Worm (Caenorhabditis elegans) whole organism, mixed stage, embryonic: ENCODE data around the gene T14G8.3.

Experiments used
- M03D4.4 ChIP-seq: sonication (generic microtip); optimal IDR thresholded peaks from 2 replicates; lab custom pipeline; 2017; ENCODE audit warnings: mild to moderate bottlenecking, missing genetic modification characterization, missing compliant biosample characterization
- bed-3 ChIP-seq: fragments of 200-800 bp; sonication (Bioruptor generic); optimal IDR thresholded peaks from 3 replicates; lab custom pipeline; 2018; ENCODE audit warnings: mild to moderate bottlenecking, missing genetic modification characterization, moderate library complexity, missing compliant biosample characterization
- blmp-1 ChIP-seq: fragments of 150-350 bp; optimal IDR thresholded peaks from 2 replicates; lab custom pipeline; 2014; ENCODE audit warnings: missing biosample characterization, missing genetic modification characterization
- ceh-39 ChIP-seq: fragments of 150-350 bp; optimal IDR thresholded peaks from 2 replicates; lab custom pipeline; 2014; ENCODE audit warnings: missing biosample characterization, missing genetic modification characterization
- ceh-43 ChIP-seq: fragments of 200-800 bp; sonication (Bioruptor generic); optimal IDR thresholded peaks from 2 replicates; lab custom pipeline; 2018; ENCODE audit warnings: mild to moderate bottlenecking, missing genetic modification characterization, moderate library complexity, missing compliant biosample characterization
- ceh-83 ChIP-seq: fragments of 200-800 bp; sonication (Bioruptor generic); optimal IDR thresholded peaks from 2 replicates; lab custom pipeline; 2018; ENCODE audit warnings: mild to moderate bottlenecking, missing genetic modification characterization, missing compliant biosample characterization
- ces-1 ChIP-seq: fragments of 150-350 bp; optimal IDR thresholded peaks from 2 replicates; lab custom pipeline; 2014; ENCODE audit warnings: missing biosample characterization, missing genetic modification reagents, missing genetic modification characterization
- cnd-1 ChIP-seq: fragments of 200-800 bp; sonication (Bioruptor generic); optimal IDR thresholded peaks from 2 replicates; lab custom pipeline; 2018; ENCODE audit warnings: mild to moderate bottlenecking, missing genetic modification characterization, missing compliant biosample characterization
- drap-1 ChIP-seq: fragments of 200-800 bp; sonication (Bioruptor generic); optimal IDR thresholded peaks from 3 replicates; lab custom pipeline; 2018; ENCODE audit warnings: mild to moderate bottlenecking, missing genetic modification characterization, missing compliant biosample characterization
- elt-1 ChIP-seq: sonication (generic microtip); optimal IDR thresholded peaks from 2 replicates; lab custom pipeline; 2017; ENCODE audit warnings: missing genetic modification characterization, mild to moderate bottlenecking, missing compliant biosample characterization, antibody characterized with exemption, moderate library complexity, borderline replicate concordance; ENCODE audit not compliant: insufficient read depth
- elt-3 ChIP-seq: fragments of 150-350 bp; optimal IDR thresholded peaks from 2 replicates; lab custom pipeline; 2014; ENCODE audit warnings: missing biosample characterization, missing genetic modification characterization
- flh-1 ChIP-seq: fragments of 200-800 bp; sonication (Bioruptor generic); optimal IDR thresholded peaks from 2 replicates; lab custom pipeline; 2018; ENCODE audit warnings: mild to moderate bottlenecking, missing genetic modification characterization, moderate library complexity, missing compliant biosample characterization
- ham-2 ChIP-seq: fragments of 200-800 bp; sonication (Bioruptor generic); optimal IDR thresholded peaks from 2 replicates; lab custom pipeline; 2018; ENCODE audit warnings: mild to moderate bottlenecking, missing genetic modification characterization, missing compliant biosample characterization
- hlh-1 ChIP-seq: fragments of 150-350 bp; optimal IDR thresholded peaks from 2 replicates; lab custom pipeline; 2014; ENCODE audit warnings: missing biosample characterization, missing genetic modification reagents, missing genetic modification characterization
- lin-13 ChIP-seq: fragments of 150-350 bp; optimal IDR thresholded peaks from 2 replicates; lab custom pipeline; 2014; ENCODE audit warnings: missing biosample characterization, missing genetic modification characterization
- lin-32 ChIP-seq: fragments of 200-800 bp; sonication (Bioruptor generic); optimal IDR thresholded peaks from 2 replicates; lab custom pipeline; 2018; ENCODE audit warnings: mild to moderate bottlenecking, missing genetic modification characterization, missing compliant biosample characterization
- lsy-2 ChIP-seq: fragments of 150-350 bp; optimal IDR thresholded peaks from 2 replicates; lab custom pipeline; 2014; ENCODE audit warnings: missing biosample characterization, missing genetic modification characterization
- mab-5 ChIP-seq: fragments of 150-350 bp; optimal IDR thresholded peaks from 2 replicates; lab custom pipeline; 2014; ENCODE audit warnings: missing biosample characterization, missing genetic modification characterization
- mep-1 ChIP-seq: fragments of 150-350 bp; optimal IDR thresholded peaks from 2 replicates; lab custom pipeline; 2017; ENCODE audit warnings: missing biosample characterization, missing genetic modification reagents, missing genetic modification characterization, inconsistent platforms
- mls-2 ChIP-seq: sonication (generic microtip); optimal IDR thresholded peaks from 2 replicates; lab custom pipeline; 2016; ENCODE audit warnings: mild to moderate bottlenecking, missing genetic modification characterization, moderate library complexity, missing compliant biosample characterization
- nhr-12 ChIP-seq: fragments of 150-350 bp; optimal IDR thresholded peaks from 2 replicates; lab custom pipeline; 2014; ENCODE audit warnings: missing biosample characterization, missing genetic modification characterization
- nhr-2 ChIP-seq: fragments of 150-350 bp; optimal IDR thresholded peaks from 2 replicates; lab custom pipeline; 2014; ENCODE audit warnings: missing biosample characterization, missing genetic modification characterization
- nhr-237 ChIP-seq: fragments of 150-350 bp; optimal IDR thresholded peaks from 2 replicates; lab custom pipeline; 2014; ENCODE audit warnings: missing biosample characterization, missing genetic modification characterization
- nhr-28 ChIP-seq: fragments of 150-350 bp; optimal IDR thresholded peaks from 2 replicates; lab custom pipeline; 2014; ENCODE audit warnings: missing biosample characterization, missing genetic modification characterization
- nhr-76 ChIP-seq: sonication (generic microtip); optimal IDR thresholded peaks from 2 replicates; lab custom pipeline; 2017; ENCODE audit warnings: missing biosample characterization, missing genetic modification characterization
- pha-4 ChIP-seq: fragments of 150-350 bp; optimal IDR thresholded peaks from 2 replicates; lab custom pipeline; 2018; ENCODE audit warnings: missing biosample characterization, missing genetic modification reagents, missing genetic modification characterization
- sem-2 ChIP-seq: fragments of 200-800 bp; sonication (Bioruptor generic); optimal IDR thresholded peaks from 2 replicates; lab custom pipeline; 2018; ENCODE audit warnings: mild to moderate bottlenecking, missing genetic modification characterization, missing compliant biosample characterization
- snpc-4 ChIP-seq: fragments of 150-350 bp; optimal IDR thresholded peaks from 2 replicates; lab custom pipeline; 2014; ENCODE audit warnings: missing biosample characterization, missing genetic modification characterization
- sptf-1 ChIP-seq: sonication (generic microtip); optimal IDR thresholded peaks from 2 replicates; lab custom pipeline; 2017; ENCODE audit warnings: mild to moderate bottlenecking, missing genetic modification characterization, moderate library complexity, missing compliant biosample characterization
- tbx-8 ChIP-seq: fragments of 200-800 bp; sonication (Bioruptor generic); optimal IDR thresholded peaks from 2 replicates; lab custom pipeline; 2018; ENCODE audit warnings: mild to moderate bottlenecking, missing genetic modification characterization, moderate library complexity, missing compliant biosample characterization
- unc-120 ChIP-seq: sonication (generic microtip); optimal IDR thresholded peaks from 2 replicates; lab custom pipeline; 2017; ENCODE audit warnings: missing genetic modification characterization, missing compliant biosample characterization; ENCODE audit not compliant: poor library complexity, severe bottlenecking
- unc-62 ChIP-seq: fragments of 150-350 bp; optimal IDR thresholded peaks from 2 replicates; lab custom pipeline; 2014; ENCODE audit warnings: missing biosample characterization, missing genetic modification reagents, missing genetic modification characterization
- zip-8 ChIP-seq: fragments of 150-350 bp; optimal IDR thresholded peaks from 2 replicates; lab custom pipeline; 2014; ENCODE audit warnings: missing biosample characterization, missing genetic modification characterization
- ztf-11 ChIP-seq: fragments of 150-350 bp; optimal IDR thresholded peaks from 2 replicates; lab custom pipeline; 2014; ENCODE audit warnings: missing biosample characterization, missing genetic modification characterization

The T14G8.3 gene

ce11 chrX:12826782-12827181 lies 34.3 kb upstream of the T14G8.3 start:
- TF ChIP-seq nhr-237 (tag; lab: Kevin White, UChicago) (no peak), M03D4.4 (tag; lab: Kevin White, UChicago) (no peak), hlh-1 (no peak), lsy-2 (no peak), lin-32 (GFP tag; lab: Kevin White, UChicago) (no peak), nhr-2 (tag; lab: Kevin White, UChicago) (no peak), cnd-1 (no peak), sem-2 (GFP tag; lab: Kevin White, UChicago) (no peak), mep-1 (tag; lab: Kevin White, UChicago) (no peak), snpc-4 (no peak), ceh-39 (no peak), ces-1 (GFP tag; lab: Kevin White, UChicago) (no peak), zip-8 (no peak), ham-2 (GFP tag; lab: Kevin White, UChicago) (no peak)

ce11 chrX:12827741-12828408 lies 33.2 kb upstream of the T14G8.3 start:
- no peak for TF ChIP-seq nhr-2 (tag; lab: Kevin White, UChicago)
- no peak for TF ChIP-seq sem-2 (GFP tag; lab: Kevin White, UChicago)
- no peak for TF ChIP-seq nhr-28 (tag; lab: Kevin White, UChicago)
- no peak for TF ChIP-seq pha-4 (tag; lab: Kevin White, UChicago)
- TF ChIP-seq tbx-8 (GFP tag; lab: Kevin White, UChicago): no peak
- no peak for TF ChIP-seq ces-1 (GFP tag; lab: Kevin White, UChicago)
- no peak for TF ChIP-seq unc-62 (GFP tag; lab: Kevin White, UChicago)
- no peak for TF ChIP-seq mab-5 (tag; lab: Kevin White, UChicago)

DNA sequence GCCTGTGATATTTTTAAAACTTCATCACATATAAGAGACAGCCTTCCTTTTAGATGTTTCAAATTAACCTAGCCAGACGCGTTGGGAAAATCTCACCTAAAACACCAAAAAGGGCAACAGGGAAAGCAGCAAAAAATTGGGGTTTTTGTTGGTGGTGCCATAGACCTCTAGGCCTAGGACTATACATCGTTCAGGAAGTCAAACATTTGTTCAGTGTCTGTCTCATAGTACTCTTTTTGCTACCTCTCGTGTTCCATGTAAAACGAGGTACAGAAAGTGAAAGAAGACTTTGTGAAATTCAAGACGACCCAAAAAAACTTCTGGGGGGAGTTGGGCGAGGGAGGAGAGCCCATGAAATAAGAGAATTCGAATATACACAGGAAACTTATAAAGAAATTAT lies 32.0 kb upstream of the T14G8.3 start:
- no peak for TF ChIP-seq unc-120
- TF ChIP-seq sptf-1 (tag; lab: Kevin White, UChicago): no peak
- no peak for TF ChIP-seq ceh-83
- TF ChIP-seq mls-2 (tag; lab: Kevin White, UChicago): no peak
- no peak for TF ChIP-seq ceh-43 (GFP tag; lab: Kevin White, UChicago)
- TF ChIP-seq nhr-2 (tag; lab: Kevin White, UChicago): no peak
- no peak for TF ChIP-seq mep-1 (tag; lab: Kevin White, UChicago)
- TF ChIP-seq M03D4.4 (tag; lab: Kevin White, UChicago): no peak
- TF ChIP-seq hlh-1: no peak
- TF ChIP-seq zip-8: no peak
- TF ChIP-seq pha-4 (tag; lab: Kevin White, UChicago): no peak
- no peak for TF ChIP-seq ztf-11 (tag; lab: Kevin White, UChicago)
- TF ChIP-seq bed-3 (GFP tag; lab: Kevin White, UChicago): no peak
- no peak for TF ChIP-seq snpc-4
- TF ChIP-seq nhr-76: no peak

ce11 chrX:12834848-12835247 lies 26.2 kb upstream of the T14G8.3 start:
- TF ChIP-seq mab-5 (tag; lab: Kevin White, UChicago): no peak
- TF ChIP-seq cnd-1: no peak
- no peak for TF ChIP-seq drap-1 (GFP tag; lab: Kevin White, UChicago)
- no peak for TF ChIP-seq flh-1 (GFP tag; lab: Kevin White, UChicago)
- TF ChIP-seq lin-32 (GFP tag; lab: Kevin White, UChicago): no peak
- no peak for TF ChIP-seq elt-3 (tag; lab: Kevin White, UChicago)
- no peak for TF ChIP-seq nhr-12 (tag; lab: Kevin White, UChicago)
- TF ChIP-seq mls-2 (tag; lab: Kevin White, UChicago): no peak
- TF ChIP-seq ceh-83: no peak
- no peak for TF ChIP-seq M03D4.4 (tag; lab: Kevin White, UChicago)
- TF ChIP-seq blmp-1 (tag; lab: Kevin White, UChicago): no peak
- no peak for TF ChIP-seq unc-120
- TF ChIP-seq tbx-8 (GFP tag; lab: Kevin White, UChicago): no peak
- no peak for TF ChIP-seq nhr-2 (tag; lab: Kevin White, UChicago)
- no peak for TF ChIP-seq nhr-76
- TF ChIP-seq lsy-2: no peak

DNA sequence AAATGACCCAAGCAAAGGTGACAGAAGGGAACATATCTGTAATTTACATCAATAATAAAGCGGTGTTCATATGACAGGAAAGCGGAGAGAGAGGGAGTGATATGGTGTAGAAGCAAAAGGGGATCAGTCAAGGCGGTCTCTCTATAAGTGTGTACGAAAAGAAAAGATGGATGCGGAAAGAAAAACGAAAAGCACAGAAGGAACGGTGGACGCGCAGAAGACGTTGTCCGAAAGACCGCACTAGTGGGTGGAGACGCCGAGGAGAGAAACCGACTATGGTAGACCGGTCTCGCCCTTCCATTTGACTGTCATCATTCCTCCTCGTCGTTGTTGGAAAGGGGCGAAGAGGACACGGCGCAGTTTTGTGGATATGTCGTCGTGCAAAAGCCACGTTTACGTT lies 18.0 kb upstream of the T14G8.3 start, which contains the start of gene C52G5.2:
Gene C52G5.2 (plus strand): TSS at position 301 of the 400 bp plus-strand sequence.
- TF ChIP-seq sptf-1 (tag; lab: Kevin White, UChicago) (no peak), lin-32 (GFP tag; lab: Kevin White, UChicago) (no peak), mep-1 (tag; lab: Kevin White, UChicago) (no peak), ham-2 (GFP tag; lab: Kevin White, UChicago) (no peak), lsy-2 (no peak), drap-1 (GFP tag; lab: Kevin White, UChicago) (no peak), blmp-1 (tag; lab: Kevin White, UChicago) (no peak), bed-3 (GFP tag; lab: Kevin White, UChicago) (no peak), ceh-39 (no peak), elt-1 (tag; lab: Kevin White, UChicago) (no peak), nhr-2 (tag; lab: Kevin White, UChicago) (no peak), hlh-1 (no peak), unc-62 (GFP tag; lab: Kevin White, UChicago) (no peak), mab-5 (tag; lab: Kevin White, UChicago) (no peak), lin-13 (tag; lab: Kevin White, UChicago) (no peak), nhr-28 (tag; lab: Kevin White, UChicago) (no peak), pha-4 (tag; lab: Kevin White, UChicago) (no peak), M03D4.4 (tag; lab: Kevin White, UChicago) (no peak)
- TF ChIP-seq, all 35 proteins: peak for 0
